Worm (Caenorhabditis elegans): ENCODE data around the gene pdha-1.

pdha-1 gene

DNA sequence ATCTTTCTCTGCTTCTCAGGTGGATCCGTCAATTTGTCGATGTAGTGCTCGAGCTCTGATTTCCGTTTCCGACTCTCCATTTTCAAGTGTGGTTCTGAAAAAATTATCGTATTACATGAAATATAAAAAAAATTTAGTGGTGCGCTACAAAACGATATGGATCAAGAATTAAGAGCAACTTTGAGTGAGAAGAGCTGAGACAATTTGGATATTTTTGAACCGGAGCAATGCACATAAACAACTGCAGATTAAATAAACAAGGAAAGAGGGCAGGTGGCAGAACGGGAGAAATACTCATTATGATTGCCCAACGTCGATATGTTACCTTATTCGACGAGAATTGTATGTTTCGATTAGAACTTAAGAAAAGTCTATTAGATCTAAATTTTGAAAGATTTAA is 38.4 kb upstream of the pdha-1 start, which contains the start of gene swsn-7:
Gene swsn-7, minus strand, starts transcription at position 101 of the 400 bp plus-strand sequence.
- TF ChIP-seq unc-120 (tag; optimal IDR thresholded peaks at IDR 0.05; ENCODE audit: poor library complexity, severe bottlenecking) (no peak), tbx-8 (GFP tag; optimal IDR thresholded peaks at IDR 0.05) (no peak), unc-39 (tag; optimal IDR thresholded peaks at IDR 0.05) (no peak), ceh-83 (GFP tag; optimal IDR thresholded peaks at IDR 0.05) (no peak), nhr-2 (tag; optimal IDR thresholded peaks at IDR 0.05) (no peak), sem-2 (GFP tag; optimal IDR thresholded peaks at IDR 0.05) (no peak), nhr-237 (tag; optimal IDR thresholded peaks at IDR 0.05) (no peak), ceh-39 (tag; optimal IDR thresholded peaks at IDR 0.05) (no peak), ceh-43 (GFP tag; optimal IDR thresholded peaks at IDR 0.05) (no peak), elt-3 (tag; optimal IDR thresholded peaks at IDR 0.05) (no peak), blmp-1 (tag; optimal IDR thresholded peaks at IDR 0.05) (no peak), sptf-1 (tag; optimal IDR thresholded peaks at IDR 0.05) (no peak), lsy-2 (tag; optimal IDR thresholded peaks at IDR 0.05) (no peak), cnd-1 (tag; optimal IDR thresholded peaks at IDR 0.05) (no peak), nhr-76 (tag; optimal IDR thresholded peaks at IDR 0.05) (no peak)

DNA sequence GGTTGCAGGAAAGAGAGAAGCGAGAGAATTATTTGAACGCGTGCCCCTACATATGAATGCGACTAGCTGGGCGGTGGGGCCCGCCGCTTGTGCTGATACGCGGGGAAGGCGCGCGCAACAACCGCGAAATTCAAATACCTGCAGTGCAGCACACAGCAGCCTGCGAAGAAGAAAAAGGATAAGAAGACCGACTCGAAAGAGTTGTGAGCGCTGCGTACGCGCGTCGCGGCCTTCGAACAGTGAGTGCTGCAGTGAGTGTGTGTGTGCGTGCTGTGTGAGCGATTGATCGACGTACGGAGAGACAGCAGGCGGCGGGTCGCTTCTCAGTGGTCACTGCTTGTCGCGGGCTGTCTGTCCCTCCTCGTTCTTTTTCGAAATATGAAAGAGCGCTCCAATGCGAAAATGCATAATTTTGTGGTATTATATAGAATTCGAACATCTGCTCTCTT is 37.8 kb upstream of the pdha-1 start:
- TF ChIP-seq lin-13 (tag; optimal IDR thresholded peaks at IDR 0.05), result peak; percentile 84
- TF ChIP-seq unc-120 (tag; optimal IDR thresholded peaks at IDR 0.05; ENCODE audit: poor library complexity, severe bottlenecking), result peak; percentile 80
- peak; percentile 61 for TF ChIP-seq cnd-1 (tag; optimal IDR thresholded peaks at IDR 0.05)
- no peak for TF ChIP-seq ceh-83 (GFP tag; optimal IDR thresholded peaks at IDR 0.05)
- TF ChIP-seq lin-32 (GFP tag; optimal IDR thresholded peaks at IDR 0.05), result peak; percentile 60
- TF ChIP-seq bed-3 (GFP tag; optimal IDR thresholded peaks at IDR 0.05), result no peak
- peak; percentile 31 for TF ChIP-seq ces-1 (GFP tag; optimal IDR thresholded peaks at IDR 0.05)
- TF ChIP-seq pha-4 (tag; optimal IDR thresholded peaks at IDR 0.05), result peak; percentile 85
- TF ChIP-seq nhr-76 (tag; optimal IDR thresholded peaks at IDR 0.05), result no peak
- no peak for TF ChIP-seq blmp-1 (tag; optimal IDR thresholded peaks at IDR 0.05)
- TF ChIP-seq elt-3 (tag; optimal IDR thresholded peaks at IDR 0.05), result no peak
- peak; percentile 82 for TF ChIP-seq drap-1 (GFP tag; optimal IDR thresholded peaks at IDR 0.05)
- TF ChIP-seq flh-1 (GFP tag; optimal IDR thresholded peaks at IDR 0.05), result peak; percentile 30
- peak; percentile 79 for TF ChIP-seq unc-62 (GFP tag; optimal IDR thresholded peaks at IDR 0.05)
- TF ChIP-seq tbx-8 (GFP tag; optimal IDR thresholded peaks at IDR 0.05), result peak; percentile 57
- TF ChIP-seq mep-1 (tag; optimal IDR thresholded peaks at IDR 0.05), result peak; percentile 25
- peak; percentile 91 for TF ChIP-seq ham-2 (GFP tag; optimal IDR thresholded peaks at IDR 0.05)
- peak; percentile 50 for TF ChIP-seq lsy-2 (tag; optimal IDR thresholded peaks at IDR 0.05)
- peak; percentile 75 for TF ChIP-seq mls-2 (tag; optimal IDR thresholded peaks at IDR 0.05)
- peak; percentile 74 for TF ChIP-seq sptf-1 (tag; optimal IDR thresholded peaks at IDR 0.05)
- peak; percentile 33 for TF ChIP-seq elt-1 (tag; optimal IDR thresholded peaks at IDR 0.05; ENCODE audit: borderline replicate concordance, insufficient read depth)
- peak; percentile 28 for TF ChIP-seq ztf-11 (tag; optimal IDR thresholded peaks at IDR 0.05)
- TF ChIP-seq nhr-2 (tag; optimal IDR thresholded peaks at IDR 0.05), result no peak
- TF ChIP-seq ceh-43 (GFP tag; optimal IDR thresholded peaks at IDR 0.05), result no peak
- no peak for TF ChIP-seq nhr-28 (tag; optimal IDR thresholded peaks at IDR 0.05)
- no peak for TF ChIP-seq nhr-237 (tag; optimal IDR thresholded peaks at IDR 0.05)
- peak; percentile 70 for TF ChIP-seq M03D4.4 (tag; optimal IDR thresholded peaks at IDR 0.05)
- no peak for TF ChIP-seq unc-39 (tag; optimal IDR thresholded peaks at IDR 0.05)
- TF ChIP-seq hlh-1 (tag; optimal IDR thresholded peaks at IDR 0.05), result peak; percentile 75

ce11 chrII:8028730-8029129 is 37.4 kb upstream of the pdha-1 start:
- no peak for TF ChIP-seq nhr-237 (tag; optimal IDR thresholded peaks at IDR 0.05)
- TF ChIP-seq snpc-4 (tag; optimal IDR thresholded peaks at IDR 0.05), result no peak
- no peak for TF ChIP-seq zip-8 (tag; optimal IDR thresholded peaks at IDR 0.05)
- TF ChIP-seq ceh-83 (GFP tag; optimal IDR thresholded peaks at IDR 0.05), result no peak

DNA sequence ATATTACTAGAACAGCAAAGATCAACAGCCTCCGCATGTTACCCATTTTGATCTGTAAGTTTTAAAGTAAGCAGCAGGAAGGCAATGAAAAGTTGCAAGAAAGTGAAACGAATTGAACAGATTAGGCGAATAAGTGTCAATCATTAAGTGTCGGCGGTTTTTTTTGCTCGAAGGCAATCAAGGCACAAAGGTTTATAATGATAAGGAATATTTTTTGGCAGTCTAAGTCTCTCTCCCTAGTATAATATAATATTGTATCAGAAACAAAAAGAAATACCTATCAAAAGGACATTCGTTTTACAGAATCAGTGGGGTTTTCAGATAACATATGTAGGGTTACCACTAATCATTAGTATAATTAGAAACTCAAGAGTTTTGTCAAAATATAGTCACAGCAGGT is 33.4 kb upstream of the pdha-1 start, which contains the start of gene nrf-6:
Gene nrf-6, minus strand, starts transcription at position 52 of the 400 bp plus-strand sequence.
- TF ChIP-seq ces-1 (GFP tag; optimal IDR thresholded peaks at IDR 0.05), result no peak
- TF ChIP-seq nhr-12 (tag; optimal IDR thresholded peaks at IDR 0.05), result no peak
- no peak for TF ChIP-seq mls-2 (tag; optimal IDR thresholded peaks at IDR 0.05)
- TF ChIP-seq pha-4 (tag; optimal IDR thresholded peaks at IDR 0.05), result no peak
- no peak for TF ChIP-seq ham-2 (GFP tag; optimal IDR thresholded peaks at IDR 0.05)
- TF ChIP-seq unc-62 (GFP tag; optimal IDR thresholded peaks at IDR 0.05), result no peak
- TF ChIP-seq flh-1 (GFP tag; optimal IDR thresholded peaks at IDR 0.05), result no peak
- TF ChIP-seq nhr-2 (tag; optimal IDR thresholded peaks at IDR 0.05), result no peak
- no peak for TF ChIP-seq nhr-28 (tag; optimal IDR thresholded peaks at IDR 0.05)
- no peak for TF ChIP-seq sem-2 (GFP tag; optimal IDR thresholded peaks at IDR 0.05)
- TF ChIP-seq snpc-4 (tag; optimal IDR thresholded peaks at IDR 0.05), result no peak
- TF ChIP-seq lin-32 (GFP tag; optimal IDR thresholded peaks at IDR 0.05), result no peak
- TF ChIP-seq sptf-1 (tag; optimal IDR thresholded peaks at IDR 0.05), result no peak
- TF ChIP-seq cnd-1 (tag; optimal IDR thresholded peaks at IDR 0.05), result no peak
- TF ChIP-seq drap-1 (GFP tag; optimal IDR thresholded peaks at IDR 0.05), result no peak
- TF ChIP-seq ceh-43 (GFP tag; optimal IDR thresholded peaks at IDR 0.05), result no peak
- TF ChIP-seq hlh-1 (tag; optimal IDR thresholded peaks at IDR 0.05), result no peak

Measured in whole organism, mixed stage, embryonic.